Fruit fly (Drosophila melanogaster): ENCODE results near the gene CG45428.
A peak's percentile ranks its signal among the peaks of the same experiment; 100 is the strongest.

The CG45428 gene

dm6 chr3L:22801970-22802369 lies 34.9 kb downstream of the CG45428 start:
- TF ChIP-seq Eip78C (GFP tag) (peak; percentile 39), Sox14 (GFP tag; optimal IDR thresholded peaks at IDR 0.05) (peak; percentile 63), Blimp-1 (GFP tag; optimal IDR thresholded peaks at IDR 0.05) (peak; percentile 35), dsx (GFP tag; optimal IDR thresholded peaks at IDR 0.05; ENCODE audit: poor library complexity, severe bottlenecking) (no peak)

dm6 chr3L:22795604-22796003 lies 41.3 kb downstream of the CG45428 start:
- no peak for TF ChIP-seq CG15336 (GFP tag; IDR thresholded peaks at IDR 0.05)
- TF ChIP-seq CG7368 (GFP tag; optimal IDR thresholded peaks at IDR 0.05) = no peak
- no peak for TF ChIP-seq ss (GFP tag; optimal IDR thresholded peaks at IDR 0.05)
- no peak for TF ChIP-seq dac (GFP tag; optimal IDR thresholded peaks at IDR 0.05)
- TF ChIP-seq Hr39 (GFP tag; optimal IDR thresholded peaks at IDR 0.05) = no peak
- no peak for TF ChIP-seq CG16779 (tag; optimal IDR thresholded peaks at IDR 0.05)
- TF ChIP-seq Ets96B (tag; optimal IDR thresholded peaks at IDR 0.05) = no peak
- no peak for TF ChIP-seq acj6 (GFP tag; optimal IDR thresholded peaks at IDR 0.05)
- TF ChIP-seq lz (GFP tag; optimal IDR thresholded peaks at IDR 0.05) = no peak
- no peak for TF ChIP-seq pdm3 (GFP tag; optimal IDR thresholded peaks at IDR 0.05)
- no peak for TF ChIP-seq CG3032 (tag; optimal IDR thresholded peaks at IDR 0.05)
- no peak for TF ChIP-seq CG11294 (GFP tag; IDR thresholded peaks at IDR 0.05)
- TF ChIP-seq CG6808 (GFP tag; optimal IDR thresholded peaks at IDR 0.05) = no peak
- no peak for TF ChIP-seq Eip93F (GFP tag; optimal IDR thresholded peaks at IDR 0.05)
- no peak for TF ChIP-seq fd59A (GFP tag; optimal IDR thresholded peaks at IDR 0.05)
- TF ChIP-seq Smox (GFP tag; optimal IDR thresholded peaks at IDR 0.05) = no peak
- no peak for TF ChIP-seq CG4318 (GFP tag; optimal IDR thresholded peaks at IDR 0.05)
- TF ChIP-seq salr (GFP tag; optimal IDR thresholded peaks at IDR 0.05) = no peak
- TF ChIP-seq Hr4 (GFP tag; optimal IDR thresholded peaks at IDR 0.05) = no peak

- TF ChIP-seq dsx (GFP tag; optimal IDR thresholded peaks at IDR 0.05; ENCODE audit: poor library complexity, severe bottlenecking) (no peak), CG8319 (GFP tag; optimal IDR thresholded peaks at IDR 0.05) (no peak), CG6854 (GFP tag; optimal IDR thresholded peaks at IDR 0.05) (no peak), CG11762 (GFP tag; optimal IDR thresholded peaks at IDR 0.05; ENCODE audit: insufficient read depth) (no peak), fd59A (GFP tag; optimal IDR thresholded peaks at IDR 0.05) (no peak), CG3919 (GFP tag; optimal IDR thresholded peaks at IDR 0.05) (no peak), Eip93F (GFP tag; optimal IDR thresholded peaks at IDR 0.05) (no peak), acj6 (GFP tag; optimal IDR thresholded peaks at IDR 0.05) (no peak), pdm3 (GFP tag; optimal IDR thresholded peaks at IDR 0.05) (no peak), CG15336 (GFP tag; IDR thresholded peaks at IDR 0.05) (no peak), svp (GFP tag) (no peak), Eip75B (GFP tag; optimal IDR thresholded peaks at IDR 0.05) (no peak), CG3032 (tag; optimal IDR thresholded peaks at IDR 0.05) (no peak), dac (GFP tag; optimal IDR thresholded peaks at IDR 0.05) (no peak), esn (GFP tag; optimal IDR thresholded peaks at IDR 0.05) (no peak), Hr4 (GFP tag; optimal IDR thresholded peaks at IDR 0.05) (no peak), vri (GFP tag; optimal IDR thresholded peaks at IDR 0.05) (no peak), Ets21C (GFP tag; optimal IDR thresholded peaks at IDR 0.05) (no peak), CG31627 (GFP tag; optimal IDR thresholded peaks at IDR 0.05) (no peak)
Measured at dm6 chr3L:22791622-22792021, 45.2 kb downstream of the CG45428 start.

dm6 chr3L:22787947-22788489 lies 48.9 kb downstream of the CG45428 start, which contains the start of gene CG14448:
CG14448 (plus strand) TSS chr3L:22788439.
- TF ChIP-seq fkh (GFP tag; optimal IDR thresholded peaks at IDR 0.05) (no peak), CG11762 (GFP tag; optimal IDR thresholded peaks at IDR 0.05; ENCODE audit: insufficient read depth) (no peak), lz (GFP tag; optimal IDR thresholded peaks at IDR 0.05) (no peak), OdsH (GFP tag; optimal IDR thresholded peaks at IDR 0.05) (no peak), Ets21C (GFP tag; optimal IDR thresholded peaks at IDR 0.05) (no peak), CG10669 (GFP tag; optimal IDR thresholded peaks at IDR 0.05) (no peak)
